Fruit fly (Drosophila melanogaster) whole organism, wandering third instar larva: ENCODE results near the gene CG12111.

Experiments
- Abd-B ChIP-seq: fragments of >200 bp; optimal IDR thresholded peaks from 2 replicates; lab custom pipeline; 2017; ENCODE audit warnings: missing biosample characterization, missing genetic modification characterization
- Dfd ChIP-seq: fragments of >200 bp; optimal IDR thresholded peaks from 2 replicates; lab custom pipeline; 2017; ENCODE audit warnings: missing biosample characterization, missing genetic modification characterization
- Dif ChIP-seq: fragments of 200-275, 200-300 bp; sonication (Bioruptor generic); optimal IDR thresholded peaks from 2 replicates; lab custom pipeline; 2018; ENCODE audit warnings: missing biosample characterization, missing genetic modification characterization; ENCODE audit not compliant: partially characterized antibody
- Hr78 ChIP-seq: fragments of >200 bp; optimal IDR thresholded peaks from 2 replicates; lab custom pipeline; 2017; ENCODE audit warnings: missing biosample characterization, missing genetic modification characterization
- dsf ChIP-seq: sonication (Bioruptor generic); optimal IDR thresholded peaks from 2 replicates; lab custom pipeline; 2016; ENCODE audit warnings: missing biosample characterization, missing genetic modification characterization, borderline replicate concordance
- ey ChIP-seq: fragments of 200-800 bp; sonication (Bioruptor generic); optimal IDR thresholded peaks from 2 replicates; lab custom pipeline; 2016; ENCODE audit warnings: missing biosample characterization, missing genetic modification characterization
- fru ChIP-seq: fragments of 200-800 bp; sonication (Bioruptor generic); optimal IDR thresholded peaks from 3 replicates; lab custom pipeline; 2016; ENCODE audit warnings: missing biosample characterization, mild to moderate bottlenecking, missing genetic modification characterization
- h ChIP-seq: fragments of 200-800 bp; sonication (Bioruptor generic); optimal IDR thresholded peaks from 3 replicates; lab custom pipeline; 2016; ENCODE audit warnings: missing biosample characterization, mild to moderate bottlenecking, missing genetic modification characterization
- psq ChIP-seq: fragments of 200-800 bp; sonication (Bioruptor generic); optimal IDR thresholded peaks from 3 replicates; lab custom pipeline; 2017; ENCODE audit warnings: missing biosample characterization, mild to moderate bottlenecking, missing genetic modification characterization, moderate library complexity
- sage ChIP-seq: fragments of 200-800 bp; sonication (Bioruptor generic); optimal IDR thresholded peaks from 2 replicates; lab custom pipeline; 2016; ENCODE audit warnings: missing biosample characterization, mild to moderate bottlenecking, missing genetic modification characterization
- sv ChIP-seq: fragments of 200-800 bp; sonication (Bioruptor generic); optimal IDR thresholded peaks from 3 replicates; lab custom pipeline; 2016; ENCODE audit warnings: missing biosample characterization, missing genetic modification characterization
- usp ChIP-seq: fragments of >200 bp; optimal IDR thresholded peaks from 2 replicates; lab custom pipeline; 2017; ENCODE audit warnings: missing biosample characterization, missing genetic modification characterization

DNA sequence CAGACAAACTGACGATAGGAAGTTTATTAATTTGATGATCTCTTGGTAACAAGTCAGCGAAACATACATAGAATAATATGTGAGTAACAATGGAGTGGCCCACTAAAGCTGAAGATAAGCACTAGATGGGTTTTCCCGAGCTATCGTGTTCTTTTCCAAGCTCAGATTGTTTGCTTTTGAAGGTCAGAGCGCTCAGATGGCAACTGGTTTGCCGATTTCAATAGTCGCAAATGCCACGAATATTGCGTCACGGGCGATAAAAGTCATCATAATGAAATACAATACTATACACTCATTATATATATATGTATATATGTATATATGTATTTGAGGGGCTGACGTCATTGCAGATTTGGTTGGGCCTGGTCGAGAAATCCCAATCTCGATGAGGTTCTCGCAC lies 9.1 kb upstream of the CG12111 start:
- TF ChIP-seq sv (GFP tag; lab: Kevin White, UChicago) (no peak), sage (no peak), Dfd (GFP tag; lab: Kevin White, UChicago) (no peak), psq (no peak), usp (GFP tag; lab: Kevin White, UChicago) (no peak), dsf (GFP tag; lab: Kevin White, UChicago) (no peak), Hr78 (GFP tag; lab: Kevin White, UChicago) (no peak), Abd-B (GFP tag; lab: Kevin White, UChicago) (no peak), Dif (GFP tag; lab: Kevin White, UChicago) (no peak), h (GFP tag; lab: Kevin White, UChicago) (no peak), ey (GFP tag; lab: Kevin White, UChicago) (no peak), fru (GFP tag; lab: Kevin White, UChicago) (no peak)
